Worm (Caenorhabditis elegans) whole organism, L2 larva: Measurements from ENCODE around the gene nova-1.

Source experiments
- C34F6.9 ChIP-seq: fragments of 150-350 bp; optimal IDR thresholded peaks from 2 replicates; lab custom pipeline; 2014; ENCODE audit warnings: missing biosample characterization, missing genetic modification characterization
- R02D3.7 ChIP-seq: fragments of 150-350 bp; optimal IDR thresholded peaks from 2 replicates; lab custom pipeline; 2014; ENCODE audit warnings: missing biosample characterization, missing genetic modification characterization
- Y55F3AM.14 ChIP-seq: fragments of 200-800 bp; sonication (Bioruptor generic); optimal IDR thresholded peaks from 2 replicates; lab custom pipeline; 2018; ENCODE audit warnings: mild to moderate bottlenecking, missing genetic modification characterization, missing compliant biosample characterization
- alr-1 ChIP-seq: fragments of 150-350 bp; optimal IDR thresholded peaks from 2 replicates; lab custom pipeline; 2014; ENCODE audit warnings: missing biosample characterization, missing genetic modification characterization
- aly-2 ChIP-seq: fragments of 150-350 bp; optimal IDR thresholded peaks from 2 replicates; lab custom pipeline; 2014; ENCODE audit warnings: missing biosample characterization, missing genetic modification characterization
- ama-1 ChIP-seq: fragments of 150-350 bp; optimal IDR thresholded peaks from 2 replicates; lab custom pipeline; 2018; ENCODE audit warnings: inconsistent platforms
- blmp-1 ChIP-seq: sonication (generic microtip); optimal IDR thresholded peaks from 2 replicates; lab custom pipeline; 2017; ENCODE audit warnings: missing genetic modification characterization, mild to moderate bottlenecking, missing compliant biosample characterization, antibody characterized with exemption, moderate library complexity; ENCODE audit not compliant: insufficient read depth
- dmd-4 ChIP-seq: sonication (generic microtip); optimal IDR thresholded peaks from 2 replicates; lab custom pipeline; 2017; ENCODE audit warnings: missing biosample characterization, missing genetic modification characterization
- egl-27 ChIP-seq: sonication (generic microtip); optimal IDR thresholded peaks from 3 replicates; lab custom pipeline; 2017; ENCODE audit warnings: missing biosample characterization, missing genetic modification reagents, missing genetic modification characterization
- elt-1 ChIP-seq: fragments of 150-350 bp; optimal IDR thresholded peaks from 2 replicates; lab custom pipeline; 2014; ENCODE audit warnings: missing biosample characterization, missing genetic modification characterization
- elt-3 ChIP-seq: sonication (generic microtip); optimal IDR thresholded peaks from 2 replicates; lab custom pipeline; 2017; ENCODE audit warnings: missing biosample characterization, missing genetic modification characterization
- gmeb-1 ChIP-seq: fragments of 150-350 bp; optimal IDR thresholded peaks from 2 replicates; lab custom pipeline; 2014; ENCODE audit warnings: missing biosample characterization, missing genetic modification characterization
- lin-11 ChIP-seq: fragments of 150-350 bp; sonication (generic microtip); optimal IDR thresholded peaks from 2 replicates; lab custom pipeline; 2014; ENCODE audit warnings: missing biosample characterization, missing genetic modification characterization, inconsistent platforms, mixed read lengths
- lin-13 ChIP-seq: fragments of 150-350 bp; optimal IDR thresholded peaks from 2 replicates; lab custom pipeline; 2014; ENCODE audit warnings: missing biosample characterization, missing genetic modification reagents, missing genetic modification characterization
- lin-39 ChIP-seq: fragments of 150-350 bp; optimal IDR thresholded peaks from 2 replicates; lab custom pipeline; 2014; ENCODE audit warnings: missing biosample characterization, missing genetic modification reagents, missing genetic modification characterization
- lsy-2 ChIP-seq, 2 experiments: fragments of 150-350 bp in 1 of 2; sonication (generic microtip) in 1 of 2; optimal IDR thresholded peaks; 2 replicates each; lab custom pipeline; 2014 to 2017; ENCODE audit warnings: missing biosample characterization in 2 of 2, missing genetic modification characterization in 2 of 2
- mdl-1 ChIP-seq, 2 experiments: fragments of 150-350 bp in 1 of 2; sonication (generic microtip) in 1 of 2; optimal IDR thresholded peaks; 2 replicates each; lab custom pipeline; 2017; ENCODE audit warnings: missing biosample characterization in 2 of 2, missing genetic modification characterization in 2 of 2
- nhr-10 ChIP-seq: sonication (generic microtip); optimal IDR thresholded peaks from 2 replicates; lab custom pipeline; 2017; ENCODE audit warnings: missing biosample characterization, missing genetic modification characterization
- nhr-12 ChIP-seq: fragments of 150-350 bp; optimal IDR thresholded peaks from 2 replicates; lab custom pipeline; 2014; ENCODE audit warnings: missing biosample characterization, missing genetic modification characterization
- nhr-21 ChIP-seq: fragments of 150-350 bp; optimal IDR thresholded peaks from 2 replicates; lab custom pipeline; 2014; ENCODE audit warnings: missing biosample characterization, missing genetic modification characterization
- nhr-23 ChIP-seq: fragments of 150-350 bp; optimal IDR thresholded peaks from 2 replicates; lab custom pipeline; 2014; ENCODE audit warnings: missing biosample characterization, missing genetic modification reagents, missing genetic modification characterization
- nhr-237 ChIP-seq: fragments of 150-350 bp; optimal IDR thresholded peaks from 2 replicates; lab custom pipeline; 2014; ENCODE audit warnings: missing biosample characterization, missing genetic modification characterization
- nhr-6 ChIP-seq: fragments of 150-350 bp; optimal IDR thresholded peaks from 2 replicates; lab custom pipeline; 2014; ENCODE audit warnings: missing biosample characterization, missing genetic modification characterization
- skn-1 ChIP-seq: sonication (generic microtip); optimal IDR thresholded peaks from 2 replicates; lab custom pipeline; 2017; ENCODE audit warnings: missing biosample characterization, missing genetic modification characterization
- sma-3 ChIP-seq: sonication (generic microtip); optimal IDR thresholded peaks from 2 replicates; lab custom pipeline; 2016; ENCODE audit warnings: missing genetic modification reagents, missing genetic modification characterization, missing compliant biosample characterization
- sma-9 ChIP-seq, 2 experiments: fragments of 150-350 bp in 1 of 2; sonication (generic microtip) in 1 of 2; optimal IDR thresholded peaks; 2 replicates each; lab custom pipeline; 2014 to 2016; ENCODE audit warnings: missing genetic modification characterization in 2 of 2, mild to moderate bottlenecking in 1 of 2, missing biosample characterization in 1 of 2, missing compliant biosample characterization in 1 of 2, missing genetic modification reagents in 1 of 2, moderate library complexity in 1 of 2
- unc-39 ChIP-seq: fragments of 150-350 bp; optimal IDR thresholded peaks from 2 replicates; lab custom pipeline; 2014; ENCODE audit warnings: missing biosample characterization, missing genetic modification characterization
- unc-55 ChIP-seq: fragments of 150-350 bp; sonication (generic microtip); optimal IDR thresholded peaks from 3 replicates; lab custom pipeline; 2014; ENCODE audit warnings: missing biosample characterization, missing genetic modification reagents, missing genetic modification characterization
- unc-62 ChIP-seq: fragments of 150-350 bp; optimal IDR thresholded peaks from 2 replicates; lab custom pipeline; 2014; ENCODE audit warnings: missing biosample characterization, missing genetic modification reagents, missing genetic modification characterization
- ztf-1 ChIP-seq: fragments of 200-800 bp; sonication (Bioruptor generic); conservative IDR thresholded peaks from 2 replicates; pipeline ENCODE4 v1.3.6; 2022; ENCODE audit warnings: missing genetic modification characterization, missing compliant biosample characterization
- ztf-4 ChIP-seq: fragments of 150-350 bp; optimal IDR thresholded peaks from 2 replicates; lab custom pipeline; 2014; ENCODE audit warnings: missing biosample characterization, missing genetic modification characterization

The nova-1 gene

ce11 chrV:18115054-18115453 lies 33.3 kb upstream of the nova-1 start:
- TF ChIP-seq unc-55 (GFP tag; lab: Kevin White, UChicago), result peak; percentile 45

- TF ChIP-seq mdl-1 (tag; optimal IDR thresholded peaks at IDR 0.05; lab: Kevin White, UChicago), result no peak
Observed at ce11 chrV:18109449-18109848, 27.7 kb upstream of the nova-1 start.

ce11 chrV:18107969-18108368 lies 26.2 kb upstream of the nova-1 start, which contains the start of gene Y37H2A.1:
Y37H2A.1 (plus strand) TSS chrV:18108269.
- TF ChIP-seq ama-1 (lab: Kevin White, UChicago) (no peak), lin-39 (tag; lab: Kevin White, UChicago) (no peak)

- no peak for TF ChIP-seq lin-11 (tag; lab: Kevin White, UChicago)
- TF ChIP-seq aly-2 (tag; lab: Kevin White, UChicago), result no peak
- TF ChIP-seq lsy-2 (tag; optimal IDR thresholded peaks at IDR 0.05; lab: Kevin White, UChicago), result no peak
- TF ChIP-seq lin-13 (GFP tag; lab: Kevin White, UChicago), result no peak
- TF ChIP-seq C34F6.9 (tag; lab: Kevin White, UChicago), result no peak
- no peak for TF ChIP-seq mdl-1 (tag; optimal IDR thresholded peaks at IDR 0.05; lab: Kevin White, UChicago)
- TF ChIP-seq R02D3.7 (tag; lab: Kevin White, UChicago), result no peak
Observed at ce11 chrV:18106055-18106454, 24.3 kb upstream of the nova-1 start.

- TF ChIP-seq blmp-1 (tag; lab: Kevin White, UChicago) (no peak), ztf-1 (GFP tag; lab: Robert Waterston, UW) (no peak), sma-3 (no peak)
Observed at ce11 chrV:18098387-18098786, 16.6 kb upstream of the nova-1 start, which contains the start of gene par-4. par-4 (plus strand) TSS chrV:18098687.

- TF ChIP-seq nhr-10 (tag; lab: Kevin White, UChicago) (no peak), dmd-4 (tag; lab: Kevin White, UChicago) (no peak), elt-1 (tag; lab: Kevin White, UChicago) (no peak), nhr-21 (tag; lab: Kevin White, UChicago) (no peak), ztf-4 (tag; lab: Kevin White, UChicago) (no peak), aly-2 (tag; lab: Kevin White, UChicago) (no peak), gmeb-1 (no peak), sma-9 (GFP tag; optimal IDR thresholded peaks at IDR 0.05; lab: Kevin White, UChicago) (no peak), sma-9 (tag; optimal IDR thresholded peaks at IDR 0.05; lab: Kevin White, UChicago) (no peak), ama-1 (lab: Kevin White, UChicago) (no peak), skn-1 (tag; lab: Kevin White, UChicago) (no peak), lin-11 (tag; lab: Kevin White, UChicago) (no peak), C34F6.9 (tag; lab: Kevin White, UChicago) (no peak), nhr-12 (tag; lab: Kevin White, UChicago) (no peak), unc-39 (tag; lab: Kevin White, UChicago) (no peak), unc-62 (GFP tag; lab: Kevin White, UChicago) (no peak), lin-13 (GFP tag; lab: Kevin White, UChicago) (no peak), alr-1 (tag; lab: Kevin White, UChicago) (no peak), blmp-1 (tag; lab: Kevin White, UChicago) (no peak)
Observed at ce11 chrV:18093941-18094340, 12.2 kb upstream of the nova-1 start.

ce11 chrV:18091216-18091615 lies 9.5 kb upstream of the nova-1 start:
- TF ChIP-seq nhr-23 (tag; lab: Kevin White, UChicago) (no peak), egl-27 (tag; lab: Kevin White, UChicago) (no peak), gmeb-1 (no peak), nhr-6 (tag; lab: Kevin White, UChicago) (no peak), elt-3 (tag; lab: Kevin White, UChicago) (no peak), nhr-237 (tag; lab: Kevin White, UChicago) (no peak), lin-39 (tag; lab: Kevin White, UChicago) (no peak), skn-1 (tag; lab: Kevin White, UChicago) (no peak), Y55F3AM.14 (GFP tag; lab: Kevin White, UChicago) (no peak), R02D3.7 (tag; lab: Kevin White, UChicago) (no peak), aly-2 (tag; lab: Kevin White, UChicago) (no peak)
- TF ChIP-seq, all 48 proteins: peak for 0
